Worm (Caenorhabditis elegans): ENCODE data around the gene gei-13.
"Not testable (repeated sequence)": the region's sequence is repeated elsewhere in the genome, so short reads cannot be mapped to it uniquely, and the experiment has no call there.

ce11 chrIII:9682729-9683128, 45.8 kb upstream of the gei-13 start, which contains the start of gene C07A9.5:
- not testable (repeated sequence) for TF ChIP-seq mdl-1 (tag; optimal IDR thresholded peaks at IDR 0.05); C34F6.9 (tag; optimal IDR thresholded peaks at IDR 0.05); lin-39 (tag; optimal IDR thresholded peaks at IDR 0.05); ceh-16 (tag; optimal IDR thresholded peaks at IDR 0.05); elt-3 (tag; optimal IDR thresholded peaks at IDR 0.05); lin-13 (GFP tag; optimal IDR thresholded peaks at IDR 0.05); nhr-77 (tag; optimal IDR thresholded peaks at IDR 0.05); mab-5 (tag; optimal IDR thresholded peaks at IDR 0.05); R02D3.7 (tag; optimal IDR thresholded peaks at IDR 0.05); ZK546.5 (tag; optimal IDR thresholded peaks at IDR 0.05); skn-1 (tag; optimal IDR thresholded peaks at IDR 0.05); Y55F3AM.14 (GFP tag; optimal IDR thresholded peaks at IDR 0.05); lsy-2 (tag; optimal IDR thresholded peaks at IDR 0.05)
